Fruit fly (Drosophila melanogaster): ENCODE data around the gene CG44002.

DNA sequence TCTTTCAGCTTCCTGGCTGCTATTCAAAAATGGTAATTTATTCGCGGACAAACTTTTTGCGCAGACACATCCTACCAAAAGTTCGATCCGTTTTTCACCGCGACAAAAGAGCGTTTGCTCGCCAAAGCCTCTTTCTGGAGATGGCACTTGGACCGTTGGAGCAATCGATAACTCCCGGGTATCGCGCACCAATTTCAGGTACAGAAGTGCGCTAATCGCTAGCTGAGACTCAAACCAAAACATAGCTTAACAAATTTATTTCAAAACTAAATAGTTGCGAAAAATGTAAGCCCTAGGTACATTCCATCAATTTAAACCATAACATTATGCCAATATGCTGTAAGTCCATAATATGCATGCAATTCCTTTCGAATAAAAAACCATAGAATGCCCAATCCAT, 26.2 kb downstream of the CG44002 start, which contains the start of gene toc:
- TF ChIP-seq CG4496 (GFP tag; IDR thresholded peaks at IDR 0.05) (peak; percentile 96), Pif1A (GFP tag; optimal IDR thresholded peaks at IDR 0.05) (no peak), CG12605 (GFP tag; IDR thresholded peaks at IDR 0.05) (no peak), Ets98B (GFP tag; IDR thresholded peaks at IDR 0.05) (peak; percentile 13; the same call in 1 of the 2 replicates), D1 (tag; optimal IDR thresholded peaks at IDR 0.05) (peak; percentile 30), CG17806 (tag; optimal IDR thresholded peaks at IDR 0.05) (no peak), rn (GFP tag; IDR thresholded peaks at IDR 0.05) (no peak), gl (tag; optimal IDR thresholded peaks at IDR 0.05) (no peak), CG34367 (tag; optimal IDR thresholded peaks at IDR 0.05) (no peak)

All from whole organism, pupa.